Worm (Caenorhabditis elegans) whole organism, L4 larva: ENCODE measurements around the gene Y22D7AL.4.

Experiments
- D1046.2 ChIP-seq: fragments of 200-800 bp; sonication (Bioruptor generic); IDR thresholded peaks from 2 replicates; pipeline ENCODE4 v1.3.6; 2022; ENCODE audit warnings: missing genetic modification characterization, missing compliant biosample characterization
- F26F4.8 ChIP-seq: fragments of 200-800 bp; sonication (Bioruptor generic); conservative IDR thresholded peaks from 2 replicates; pipeline ENCODE4 v1.3.6; 2022; ENCODE audit warnings: missing genetic modification characterization, missing compliant biosample characterization
- F37D6.2 ChIP-seq: sonication (generic microtip); optimal IDR thresholded peaks from 2 replicates; lab custom pipeline; 2016; ENCODE audit warnings: mild to moderate bottlenecking, missing genetic modification characterization, missing compliant biosample characterization
- F44E2.7 ChIP-seq: fragments of 200-800 bp; sonication (Bioruptor generic); IDR thresholded peaks from 2 replicates; pipeline ENCODE4 v2.1.2; 2022; ENCODE audit warnings: missing genetic modification characterization, missing compliant biosample characterization
- R02D3.7 ChIP-seq: fragments of 150-350 bp; sonication (generic microtip); optimal IDR thresholded peaks from 3 replicates; lab custom pipeline; 2014; ENCODE audit warnings: missing biosample characterization, missing genetic modification characterization
- T20F7.1 ChIP-seq: fragments of 200-800 bp; sonication (Bioruptor generic); optimal IDR thresholded peaks from 2 replicates; lab custom pipeline; 2018; ENCODE audit warnings: mild to moderate bottlenecking, missing genetic modification characterization, missing compliant biosample characterization
- Y105C5A.15 ChIP-seq: fragments of 200-800 bp; sonication (Bioruptor generic); IDR thresholded peaks from 2 replicates; pipeline ENCODE4 v1.3.6; 2022; ENCODE audit warnings: missing genetic modification characterization, missing compliant biosample characterization
- Y48G9A.11 ChIP-seq: fragments of 200-800 bp; sonication (Bioruptor generic); IDR thresholded peaks from 2 replicates; pipeline ENCODE4 v1.3.6; 2022; ENCODE audit warnings: missing genetic modification reagents, missing genetic modification characterization, missing compliant biosample characterization
- Y75B8A.6 ChIP-seq: fragments of 200-800 bp; sonication (Bioruptor generic); IDR thresholded peaks from 2 replicates; pipeline ENCODE4 v1.3.6; 2022; ENCODE audit warnings: missing genetic modification reagents, missing genetic modification characterization, missing compliant biosample characterization
- aly-2 ChIP-seq: sonication (generic microtip); optimal IDR thresholded peaks from 2 replicates; lab custom pipeline; 2018; ENCODE audit warnings: missing biosample characterization, missing genetic modification characterization
- attf-4 ChIP-seq: sonication (generic microtip); optimal IDR thresholded peaks from 3 replicates; lab custom pipeline; 2017; ENCODE audit warnings: missing biosample characterization, missing genetic modification characterization
- ceh-28 ChIP-seq: fragments of 150-350 bp; optimal IDR thresholded peaks from 2 replicates; lab custom pipeline; 2014; ENCODE audit warnings: missing biosample characterization, missing genetic modification reagents, missing genetic modification characterization
- ceh-44 ChIP-seq: fragments of 200-800 bp; sonication (Bioruptor generic); IDR thresholded peaks from 2 replicates; pipeline ENCODE4 v1.3.6; 2022; ENCODE audit warnings: missing genetic modification reagents, missing genetic modification characterization, missing compliant biosample characterization
- ceh-82 ChIP-seq: sonication (generic microtip); optimal IDR thresholded peaks from 2 replicates; lab custom pipeline; 2017; ENCODE audit warnings: missing biosample characterization, missing genetic modification characterization
- ces-1 ChIP-seq: fragments of 150-350 bp; sonication (generic microtip); optimal IDR thresholded peaks from 4 replicates; lab custom pipeline; 2014; ENCODE audit warnings: missing biosample characterization, missing genetic modification reagents, missing genetic modification characterization
- ctbp-1 ChIP-seq: fragments of 200-800 bp; sonication (Bioruptor generic); IDR thresholded peaks from 2 replicates; pipeline ENCODE4 v1.3.6; 2022; ENCODE audit warnings: missing genetic modification reagents, missing genetic modification characterization, missing compliant biosample characterization
- daf-16 ChIP-seq, 3 experiments: sonication (generic microtip); optimal IDR thresholded peaks; 2 replicates each; lab custom pipeline; 2016 to 2017; ENCODE audit warnings: missing genetic modification characterization in 3 of 3, missing genetic modification reagents in 3 of 3, mild to moderate bottlenecking in 2 of 3, missing compliant biosample characterization in 2 of 3, missing biosample characterization in 1 of 3, moderate library complexity in 1 of 3
- daf-19 ChIP-seq: fragments of 200-800 bp; sonication (Bioruptor generic); conservative IDR thresholded peaks from 2 replicates; pipeline ENCODE4 v1.3.6; 2022; ENCODE audit warnings: missing genetic modification characterization, missing compliant biosample characterization
- dmd-6 ChIP-seq: fragments of 200-800 bp; sonication (Bioruptor generic); IDR thresholded peaks from 2 replicates; pipeline ENCODE4 v1.3.6; 2022; ENCODE audit warnings: missing genetic modification reagents, missing genetic modification characterization, missing compliant biosample characterization
- dpl-1 ChIP-seq: fragments of 150-350 bp; optimal IDR thresholded peaks from 2 replicates; lab custom pipeline; 2014; ENCODE audit warnings: missing biosample characterization, missing genetic modification reagents, missing genetic modification characterization
- duxl-1 ChIP-seq: sonication (generic microtip); optimal IDR thresholded peaks from 2 replicates; lab custom pipeline; 2016; ENCODE audit warnings: mild to moderate bottlenecking, missing genetic modification characterization, moderate library complexity, missing compliant biosample characterization; ENCODE audit not compliant: poor library complexity
- dve-1 ChIP-seq: sonication (generic microtip); optimal IDR thresholded peaks from 2 replicates; lab custom pipeline; 2017; ENCODE audit warnings: antibody characterized with exemption, mild to moderate bottlenecking, missing genetic modification characterization, missing compliant biosample characterization; ENCODE audit not compliant: insufficient read depth
- fos-1 ChIP-seq: fragments of 150-350 bp; optimal IDR thresholded peaks from 2 replicates; lab custom pipeline; 2014; ENCODE audit warnings: missing biosample characterization, missing genetic modification characterization
- gei-8 ChIP-seq: fragments of 200-800 bp; sonication (Bioruptor generic); optimal IDR thresholded peaks from 2 replicates; lab custom pipeline; 2018; ENCODE audit warnings: mild to moderate bottlenecking, missing genetic modification characterization, missing compliant biosample characterization
- hlh-11 ChIP-seq: fragments of 200-800 bp; sonication (Bioruptor generic); optimal IDR thresholded peaks from 2 replicates; lab custom pipeline; 2018; ENCODE audit warnings: mild to moderate bottlenecking, missing genetic modification characterization, missing compliant biosample characterization
- jun-1 ChIP-seq: fragments of 150-350 bp; optimal IDR thresholded peaks from 2 replicates; lab custom pipeline; 2014; ENCODE audit warnings: missing biosample characterization, missing genetic modification reagents, missing genetic modification characterization
- lim-7 ChIP-seq: fragments of 200-800 bp; sonication (Bioruptor generic); IDR thresholded peaks from 2 replicates; pipeline ENCODE4 v1.3.6; 2022; ENCODE audit warnings: missing genetic modification characterization, missing compliant biosample characterization
- lin-13 ChIP-seq: fragments of 150-350 bp; optimal IDR thresholded peaks from 2 replicates; lab custom pipeline; 2014; ENCODE audit warnings: missing biosample characterization, missing genetic modification reagents, missing genetic modification characterization
- lin-29 ChIP-seq: fragments of 200-800 bp; sonication (Bioruptor generic); IDR thresholded peaks from 2 replicates; pipeline ENCODE4 v1.3.6; 2022; ENCODE audit warnings: missing genetic modification reagents, missing genetic modification characterization, missing compliant biosample characterization
- lin-38 ChIP-seq: fragments of 200-800 bp; sonication (Bioruptor generic); IDR thresholded peaks from 2 replicates; pipeline ENCODE4 v1.3.6; 2022; ENCODE audit warnings: missing genetic modification reagents, missing genetic modification characterization, missing compliant biosample characterization
- lin-39 ChIP-seq: fragments of 150-350 bp; optimal IDR thresholded peaks from 2 replicates; lab custom pipeline; 2014; ENCODE audit warnings: missing biosample characterization, missing genetic modification reagents, missing genetic modification characterization
- madf-5 ChIP-seq, 2 experiments: fragments of 200-800 bp; sonication (Bioruptor generic); IDR thresholded peaks; 2 replicates each; pipeline ENCODE4 v1.3.6; 2022; ENCODE audit warnings: missing compliant biosample characterization in 2 of 2, missing genetic modification characterization in 2 of 2
- mdl-1 ChIP-seq, 2 experiments: fragments of 150-350 bp in 1 of 2; sonication (generic microtip) in 1 of 2; optimal IDR thresholded peaks; 2 replicates each; lab custom pipeline; 2014 to 2017; ENCODE audit warnings: missing biosample characterization in 2 of 2, missing genetic modification characterization in 2 of 2
- mep-1 ChIP-seq: fragments of 150-350 bp; sonication (generic microtip); optimal IDR thresholded peaks from 3 replicates; lab custom pipeline; 2014; ENCODE audit warnings: missing biosample characterization, missing genetic modification characterization
- mes-2 ChIP-seq: sonication (generic microtip); optimal IDR thresholded peaks from 2 replicates; lab custom pipeline; 2016; ENCODE audit warnings: missing genotype, mild to moderate bottlenecking, missing genetic modification characterization, missing compliant biosample characterization; ENCODE audit not compliant: poor library complexity, severe bottlenecking
- mxl-2 ChIP-seq: fragments of 200-800 bp; sonication (Bioruptor generic); conservative IDR thresholded peaks from 2 replicates; pipeline ENCODE4 v1.3.6; 2022; ENCODE audit warnings: missing genetic modification reagents, missing genetic modification characterization, missing compliant biosample characterization
- mxl-3 ChIP-seq: fragments of 200-800 bp; sonication (Bioruptor generic); optimal IDR thresholded peaks from 2 replicates; lab custom pipeline; 2018; ENCODE audit warnings: mild to moderate bottlenecking, missing genetic modification characterization, missing compliant biosample characterization
- nhr-10 ChIP-seq: fragments of 150-350 bp; optimal IDR thresholded peaks from 2 replicates; lab custom pipeline; 2014; ENCODE audit warnings: missing biosample characterization, missing genetic modification characterization
- nhr-41 ChIP-seq: fragments of 200-800 bp; sonication (Bioruptor generic); IDR thresholded peaks from 2 replicates; pipeline ENCODE4 v1.3.6; 2022; ENCODE audit warnings: missing genetic modification reagents, missing genetic modification characterization, missing compliant biosample characterization
- nhr-48 ChIP-seq: sonication (generic microtip); optimal IDR thresholded peaks from 2 replicates; lab custom pipeline; 2016; ENCODE audit warnings: mild to moderate bottlenecking, missing genetic modification characterization, missing compliant biosample characterization
- nhr-77 ChIP-seq: fragments of 150-350 bp; optimal IDR thresholded peaks from 2 replicates; lab custom pipeline; 2014; ENCODE audit warnings: missing biosample characterization, missing genetic modification characterization
- pha-4 ChIP-seq, 2 experiments: fragments of 150-350 bp in 1 of 2; fragments of 200-800 bp in 1 of 2; sonication (Bioruptor generic) in 1 of 2; IDR thresholded peaks in 1 of 2; optimal IDR thresholded peaks in 1 of 2; 2 replicates each; pipeline versions ENCODE4 v1.3.6 to Lab custom; 2014 to 2022; ENCODE audit warnings: missing genetic modification characterization in 2 of 2, missing genetic modification reagents in 2 of 2, missing biosample characterization in 1 of 2, missing compliant biosample characterization in 1 of 2
- php-3 ChIP-seq: fragments of 200-800 bp; sonication (Bioruptor generic); IDR thresholded peaks from 2 replicates; pipeline ENCODE4 v1.3.6; 2022; ENCODE audit warnings: missing genetic modification reagents, missing genetic modification characterization, missing compliant biosample characterization
- rbr-2 ChIP-seq: sonication (generic microtip); optimal IDR thresholded peaks from 2 replicates; lab custom pipeline; 2016; ENCODE audit warnings: missing genotype, missing genetic modification characterization, missing compliant biosample characterization
- sdz-12 ChIP-seq: fragments of 200-800 bp; sonication (Bioruptor generic); optimal IDR thresholded peaks from 2 replicates; lab custom pipeline; 2018; ENCODE audit warnings: mild to moderate bottlenecking, missing genetic modification characterization, missing compliant biosample characterization
- spr-3 ChIP-seq: fragments of 200-800 bp; sonication (Bioruptor generic); optimal IDR thresholded peaks from 2 replicates; lab custom pipeline; 2018; ENCODE audit warnings: mild to moderate bottlenecking, missing genetic modification characterization, missing compliant biosample characterization
- unc-130 ChIP-seq: sonication (generic microtip); optimal IDR thresholded peaks from 2 replicates; lab custom pipeline; 2016; ENCODE audit warnings: missing genetic modification reagents, missing genetic modification characterization, missing compliant biosample characterization
- zfp-3 ChIP-seq: fragments of 200-800 bp; sonication (Bioruptor generic); conservative IDR thresholded peaks from 2 replicates; pipeline ENCODE4 v1.3.6; 2022; ENCODE audit warnings: missing genetic modification reagents, missing genetic modification characterization, missing compliant biosample characterization
- zip-11 ChIP-seq: fragments of 200-800 bp; sonication (Bioruptor generic); IDR thresholded peaks from 2 replicates; pipeline ENCODE4 v1.3.6; 2022; ENCODE audit warnings: missing genetic modification characterization, missing compliant biosample characterization
- zip-2 ChIP-seq: fragments of 150-350 bp; optimal IDR thresholded peaks from 2 replicates; lab custom pipeline; 2014; ENCODE audit warnings: missing biosample characterization, missing genetic modification characterization

Y22D7AL.4 gene

DNA sequence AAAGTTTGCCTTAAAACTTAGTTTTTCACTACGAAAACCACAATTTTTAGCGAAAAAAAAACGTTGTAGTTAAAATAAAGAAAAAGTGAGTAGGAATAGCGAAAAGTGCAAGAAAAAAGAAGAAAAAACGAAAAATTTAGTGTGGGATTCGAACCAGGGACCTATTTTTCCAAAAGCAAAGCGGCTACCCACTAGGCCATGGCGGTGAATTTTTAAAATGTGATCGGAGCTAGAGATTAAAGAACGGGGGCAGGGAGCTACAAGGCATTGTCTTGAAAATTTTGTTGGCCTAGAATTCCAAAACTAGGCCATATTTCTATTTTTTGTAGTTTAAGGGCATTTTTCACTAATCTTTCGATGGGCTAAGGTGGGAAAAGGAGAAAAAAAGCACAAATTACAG is 22.7 kb upstream of the Y22D7AL.4 start:
- TF ChIP-seq Y105C5A.15 (GFP tag; lab: Robert Waterston, UW) = 0 out of 2 replicates have a peak, but pooled peaks have one; percentile 52
- TF ChIP-seq mep-1 (tag; lab: Kevin White, UChicago) = no peak
- no peak for TF ChIP-seq hlh-11 (tag; lab: Kevin White, UChicago)
- TF ChIP-seq dve-1 = no peak
- peak in 1 of 2 experiments; percentile 69; a peak in 1 of 4 replicates for TF ChIP-seq madf-5 (GFP tag; IDR thresholded peaks at IDR 0.05; lab: Robert Waterston, UW)
- TF ChIP-seq F26F4.8 = 0 out of 2 replicates have a peak, but pooled peaks have one; percentile 58
- no peak for TF ChIP-seq daf-19 (GFP tag; lab: Robert Waterston, UW)
- no peak for TF ChIP-seq F37D6.2
- TF ChIP-seq mdl-1 (tag; optimal IDR thresholded peaks at IDR 0.05; lab: Kevin White, UChicago) = no peak
- no peak for TF ChIP-seq rbr-2
- 0 out of 2 replicates have a peak, but pooled peaks have one; percentile 9 for TF ChIP-seq Y48G9A.11 (GFP tag; lab: Robert Waterston, UW)
- TF ChIP-seq ctbp-1 = no peak
- TF ChIP-seq aly-2 = no peak
- TF ChIP-seq ceh-28 (tag; lab: Kevin White, UChicago) = no peak
- TF ChIP-seq F44E2.7 = 0 out of 2 replicates have a peak, but pooled peaks have one; percentile 72
- TF ChIP-seq gei-8 (GFP tag; lab: Kevin White, UChicago) = no peak
- no peak for TF ChIP-seq nhr-41 (GFP tag; lab: Robert Waterston, UW)
- TF ChIP-seq nhr-77 (tag; lab: Kevin White, UChicago) = no peak
- no peak for TF ChIP-seq T20F7.1
- no peak for TF ChIP-seq dpl-1 (GFP tag; lab: Kevin White, UChicago)
- TF ChIP-seq ces-1 = no peak
- peak; percentile 54 for TF ChIP-seq mes-2 (tag; lab: Kevin White, UChicago)
- TF ChIP-seq D1046.2 (GFP tag; lab: Robert Waterston, UW) = no peak
- TF ChIP-seq zfp-3 (GFP tag; lab: Robert Waterston, UW) = no peak
- no peak for TF ChIP-seq lin-39 (tag; lab: Kevin White, UChicago)
- TF ChIP-seq dmd-6 = no peak
- TF ChIP-seq pha-4 (GFP tag; IDR thresholded peaks at IDR 0.05; lab: Robert Waterston, UW) = 0 out of 2 replicates have a peak, but pooled peaks have one; percentile 52
- TF ChIP-seq pha-4 (tag; optimal IDR thresholded peaks at IDR 0.05; lab: Kevin White, UChicago) = no peak
- peak; percentile 43 for TF ChIP-seq unc-130 (GFP tag; lab: Kevin White, UChicago)
- TF ChIP-seq lin-38 (GFP tag; lab: Robert Waterston, UW) = peak; percentile 62
- no peak for TF ChIP-seq sdz-12
- no peak for TF ChIP-seq fos-1 (tag; lab: Kevin White, UChicago)
- TF ChIP-seq php-3 (GFP tag; lab: Robert Waterston, UW) = no peak
- no peak for TF ChIP-seq Y75B8A.6 (GFP tag; lab: Robert Waterston, UW)
- TF ChIP-seq mxl-2 (GFP tag; lab: Robert Waterston, UW) = no peak
- TF ChIP-seq mxl-3 (GFP tag; lab: Kevin White, UChicago) = no peak
- no peak for TF ChIP-seq nhr-48 (tag; lab: Kevin White, UChicago)
- TF ChIP-seq zip-2 = no peak
- no peak for TF ChIP-seq nhr-10 (tag; lab: Kevin White, UChicago)
- no peak for TF ChIP-seq ceh-44
- TF ChIP-seq jun-1 (tag; lab: Kevin White, UChicago) = no peak
- TF ChIP-seq duxl-1 (tag; lab: Kevin White, UChicago) = no peak
- peak; percentile 56 for TF ChIP-seq lin-13 (GFP tag; lab: Kevin White, UChicago)
- no peak for TF ChIP-seq daf-16 (GFP tag; optimal IDR thresholded peaks at IDR 0.05; lab: Kevin White, UChicago)
- TF ChIP-seq daf-16 (tag; optimal IDR thresholded peaks at IDR 0.05; lab: Kevin White, UChicago) = no peak
- TF ChIP-seq R02D3.7 (tag; lab: Kevin White, UChicago) = no peak
- no peak for TF ChIP-seq ceh-82 (tag; lab: Kevin White, UChicago)
- no peak for TF ChIP-seq lin-29 (GFP tag; lab: Robert Waterston, UW)
- peak; percentile 65; the same call in 1 of the 2 replicates for TF ChIP-seq lim-7 (GFP tag; lab: Robert Waterston, UW)
- TF ChIP-seq spr-3 = no peak
- no peak for TF ChIP-seq attf-4 (tag; lab: Kevin White, UChicago)
- TF ChIP-seq zip-11 = no peak
